Fruit fly (Drosophila melanogaster) whole organism, larva: ENCODE results near the gene Jhbp16.
A peak's percentile ranks its signal among the peaks of the same experiment; 100 is the strongest.

ENCODE experiments used
- noc ChIP-seq: fragments of 200-800 bp; sonication (Bioruptor generic); optimal IDR thresholded peaks from 3 replicates; lab custom pipeline; 2019; ENCODE audit warnings: missing biosample characterization, mild to moderate bottlenecking, missing genetic modification characterization, moderate library complexity

Gene Jhbp16

dm6 chr3R:21664089-21664488 lies at the start of gene Jhbp16:
Gene Jhbp16 (plus strand): TSS chr3R:21664389.
- TF ChIP-seq noc (tag; lab: Kevin White, UChicago), result no peak

- TF ChIP-seq noc (tag; lab: Kevin White, UChicago), result peak; percentile 89
Observed at dm6 chr3R:21614858-21615427, 49.2 kb upstream of the Jhbp16 start.

dm6 chr3R:21616061-21616851 lies 47.9 kb upstream of the Jhbp16 start:
- peak; percentile 53 for TF ChIP-seq noc (tag; lab: Kevin White, UChicago)

dm6 chr3R:21618299-21619116 lies 45.7 kb upstream of the Jhbp16 start:
- peak; percentile 25 for TF ChIP-seq noc (tag; lab: Kevin White, UChicago)

dm6 chr3R:21619117-21619650 lies 45.0 kb upstream of the Jhbp16 start, which contains the start of gene InR:
Gene InR (minus strand): TSS chr3R:21619321.
- peak; percentile 51 for TF ChIP-seq noc (tag; lab: Kevin White, UChicago)

- TF ChIP-seq noc (tag; lab: Kevin White, UChicago), result no peak
Observed at dm6 chr3R:21619745-21620144, 44.4 kb upstream of the Jhbp16 start.

dm6 chr3R:21621448-21621847 lies 42.7 kb upstream of the Jhbp16 start:
- no peak for TF ChIP-seq noc (tag; lab: Kevin White, UChicago)

- no peak for TF ChIP-seq noc (tag; lab: Kevin White, UChicago)
Observed at dm6 chr3R:21624352-21624954, 39.7 kb upstream of the Jhbp16 start.

dm6 chr3R:21626103-21626897 lies 37.9 kb upstream of the Jhbp16 start:
- no peak for TF ChIP-seq noc (tag; lab: Kevin White, UChicago)

- TF ChIP-seq noc (tag; lab: Kevin White, UChicago), result peak; percentile 89
Observed at dm6 chr3R:21627752-21628151, 36.4 kb upstream of the Jhbp16 start.

- TF ChIP-seq noc (tag; lab: Kevin White, UChicago), result no peak
Observed at dm6 chr3R:21628213-21628800, 35.9 kb upstream of the Jhbp16 start.

- TF ChIP-seq noc (tag; lab: Kevin White, UChicago), result no peak
Observed at dm6 chr3R:21629373-21630145, 34.6 kb upstream of the Jhbp16 start.

- no peak for TF ChIP-seq noc (tag; lab: Kevin White, UChicago)
Observed at dm6 chr3R:21630226-21630857, 33.8 kb upstream of the Jhbp16 start.
